Worm (Caenorhabditis elegans): ENCODE results near the gene K07F5.17.

DNA sequence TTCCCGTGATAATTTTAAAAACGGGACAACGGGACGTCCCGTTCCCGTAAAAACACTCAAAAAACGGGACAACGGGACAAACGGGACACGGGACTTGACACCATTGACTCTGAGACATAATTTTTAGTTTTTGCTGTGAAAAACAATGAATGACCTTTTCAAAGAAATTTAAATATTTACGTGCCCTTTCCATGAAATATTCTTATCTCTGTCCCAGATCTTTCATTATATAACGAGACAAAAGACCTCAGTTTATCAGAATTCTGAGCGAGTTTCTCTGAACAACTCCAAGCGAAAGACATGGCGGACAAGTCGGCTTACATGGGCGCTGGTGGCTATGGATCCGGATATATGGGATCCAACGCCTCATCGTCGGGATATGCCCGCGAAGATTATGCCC, 1.6 kb downstream of the K07F5.17 start, which contains the start of gene nspd-2:
- TF ChIP-seq ztf-25 (GFP tag; IDR thresholded peaks at IDR 0.05): no peak
- no peak for TF ChIP-seq ceh-91 (GFP tag; IDR thresholded peaks at IDR 0.05)
- TF ChIP-seq sea-2 (GFP tag; IDR thresholded peaks at IDR 0.05): no peak
- no peak for TF ChIP-seq unc-62 (GFP tag; optimal IDR thresholded peaks at IDR 0.05)
- no peak for TF ChIP-seq ama-1 (optimal IDR thresholded peaks at IDR 0.05)
- no peak for TF ChIP-seq ama-1 (GFP tag; optimal IDR thresholded peaks at IDR 0.05)
- no peak for TF ChIP-seq Y79H2A.3 (GFP tag; conservative IDR thresholded peaks at IDR 0.05)
- no peak for TF ChIP-seq T07F8.4 (tag; optimal IDR thresholded peaks at IDR 0.05)
- no peak for TF ChIP-seq atf-7 (tag; optimal IDR thresholded peaks at IDR 0.05)
- no peak for TF ChIP-seq C06A6.2 (GFP tag; conservative IDR thresholded peaks at IDR 0.05)
- TF ChIP-seq lin-40 (tag; optimal IDR thresholded peaks at IDR 0.05): no peak
- no peak for TF ChIP-seq ets-4 (GFP tag; optimal IDR thresholded peaks at IDR 0.05)
